Fruit fly (Drosophila melanogaster) whole organism, adult: Measurements from ENCODE around the gene Kaz.

Source experiments
- CG11617 ChIP-seq: fragments of 200-800 bp; sonication (Bioruptor generic); optimal IDR thresholded peaks from 2 replicates; lab custom pipeline; 2017; ENCODE audit warnings: mild to moderate bottlenecking, missing biosample characterization, missing genetic modification reagents, missing genetic modification characterization
- Clk ChIP-seq: fragments of 200-800 bp; sonication (Bioruptor generic); optimal IDR thresholded peaks from 2 replicates; lab custom pipeline; 2017; ENCODE audit warnings: missing biosample characterization, missing genetic modification characterization
- Crg-1 ChIP-seq: fragments of 200-800 bp; sonication (Bioruptor generic); optimal IDR thresholded peaks from 2 replicates; lab custom pipeline; 2016; ENCODE audit warnings: missing biosample characterization, missing genetic modification characterization
- bab1 ChIP-seq: fragments of 200-800 bp; sonication (Bioruptor generic); optimal IDR thresholded peaks from 3 replicates; lab custom pipeline; 2019; ENCODE audit warnings: missing biosample characterization, mild to moderate bottlenecking, missing genetic modification characterization, moderate library complexity
- cic ChIP-seq: fragments of 200-800 bp; sonication (Bioruptor generic); optimal IDR thresholded peaks from 2 replicates; lab custom pipeline; 2017; ENCODE audit warnings: missing biosample characterization, mild to moderate bottlenecking, missing genetic modification characterization, moderate library complexity
- cnc ChIP-seq, 2 experiments: fragments of >200 bp; optimal IDR thresholded peaks; 2 replicates each; lab custom pipeline; 2017
- kay ChIP-seq: fragments of 200-800 bp; sonication (Bioruptor generic); peaks from one replicate; lab custom pipeline; 2016; ENCODE audit warnings: missing biosample characterization, missing genetic modification characterization, borderline replicate concordance
- pad ChIP-seq: fragments of 200-800 bp; sonication (Bioruptor generic); optimal IDR thresholded peaks from 3 replicates; lab custom pipeline; 2017; ENCODE audit warnings: missing biosample characterization, missing genetic modification characterization, mild to moderate bottlenecking, moderate library complexity, missing genetic modification reagents
- tj ChIP-seq: fragments of 200-800 bp; sonication (Bioruptor generic); optimal IDR thresholded peaks from 3 replicates; lab custom pipeline; 2017; ENCODE audit warnings: missing biosample characterization, mild to moderate bottlenecking, missing genetic modification characterization, moderate library complexity

DNA sequence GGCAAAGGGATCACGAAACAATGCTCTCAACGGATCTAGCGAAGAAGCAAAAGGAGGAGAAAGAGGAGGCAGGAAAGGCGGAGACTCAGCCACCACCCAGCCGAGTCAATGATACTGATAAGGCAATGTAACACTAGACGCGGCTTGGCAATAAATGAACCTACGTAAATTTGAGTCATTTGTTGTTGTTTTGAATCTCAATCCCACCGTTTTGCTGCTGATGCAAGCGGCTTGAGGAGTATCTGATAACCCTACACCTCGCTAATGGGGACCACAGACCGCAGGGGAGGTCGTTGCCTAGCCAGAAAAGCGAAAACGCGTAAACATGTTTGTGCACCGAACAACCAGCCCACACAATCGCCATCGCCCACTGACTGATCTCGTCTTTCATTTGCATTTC, 48.9 kb upstream of the Kaz start:
- TF ChIP-seq Crg-1 (GFP tag; lab: Kevin White, UChicago) (no peak), bab1 (GFP tag; lab: Kevin White, UChicago) (no peak), cnc (optimal IDR thresholded peaks at IDR 0.05; lab: Kevin White, UChicago) (no peak), cic (GFP tag; lab: Kevin White, UChicago) (no peak), pad (GFP tag; lab: Kevin White, UChicago) (no peak), Clk (GFP tag; lab: Kevin White, UChicago) (no peak), CG11617 (GFP tag; lab: Kevin White, UChicago) (no peak), tj (GFP tag; lab: Kevin White, UChicago) (peak; percentile 90), kay (no peak)
